Worm (Caenorhabditis elegans) whole organism, late embryonic: Measurements from ENCODE around the gene pes-1.

Experiments
- ama-1 ChIP-seq: fragments of 150-350 bp; optimal IDR thresholded peaks from 2 replicates; lab custom pipeline; 2014
- dve-1 ChIP-seq: sonication (generic microtip); optimal IDR thresholded peaks from 2 replicates; lab custom pipeline; 2017; ENCODE audit warnings: antibody characterized with exemption, mild to moderate bottlenecking, missing genetic modification characterization, missing compliant biosample characterization
- eyg-1 ChIP-seq: sonication (generic microtip); optimal IDR thresholded peaks from 2 replicates; lab custom pipeline; 2016; ENCODE audit warnings: missing genotype, missing genetic modification characterization, missing compliant biosample characterization
- gmeb-2 ChIP-seq: sonication (generic microtip); optimal IDR thresholded peaks from 2 replicates; lab custom pipeline; 2016; ENCODE audit warnings: missing genetic modification characterization, inconsistent platforms, missing compliant biosample characterization
- odd-2 ChIP-seq: sonication (generic microtip); optimal IDR thresholded peaks from 2 replicates; lab custom pipeline; 2017; ENCODE audit warnings: antibody characterized with exemption, mild to moderate bottlenecking, missing genetic modification characterization, missing compliant biosample characterization
- rnt-1 ChIP-seq: sonication (generic microtip); optimal IDR thresholded peaks from 2 replicates; lab custom pipeline; 2016; ENCODE audit warnings: missing genetic modification characterization, missing compliant biosample characterization
- sox-4 ChIP-seq: sonication (generic microtip); optimal IDR thresholded peaks from 2 replicates; lab custom pipeline; 2017; ENCODE audit warnings: mild to moderate bottlenecking, missing genetic modification characterization, inconsistent platforms, missing compliant biosample characterization

DNA sequence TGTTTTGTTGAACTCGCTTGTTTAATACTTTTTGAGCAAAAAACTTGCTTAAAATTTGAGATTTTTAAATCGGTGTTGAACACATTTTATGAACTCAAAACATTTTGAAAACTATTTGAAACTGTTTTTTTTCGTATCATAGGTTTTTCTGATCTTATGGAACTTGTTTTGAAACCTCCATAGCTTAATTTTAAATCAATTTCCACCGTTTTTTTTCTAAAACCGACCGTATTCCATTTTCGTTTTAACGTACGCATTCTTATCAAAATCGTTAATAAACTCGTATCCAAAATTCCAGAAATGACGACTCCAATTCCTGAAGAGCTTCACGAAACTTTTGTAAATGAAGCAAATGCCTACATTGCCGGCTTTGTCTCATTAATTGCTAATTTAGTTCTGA is 5.8 kb downstream of the pes-1 start, which contains the start of gene srm-2:
- TF ChIP-seq ama-1 (lab: Kevin White, UChicago) (no peak), rnt-1 (tag; lab: Kevin White, UChicago) (no peak), eyg-1 (tag; lab: Kevin White, UChicago) (no peak), dve-1 (tag; lab: Kevin White, UChicago) (no peak), sox-4 (tag; lab: Kevin White, UChicago) (no peak), gmeb-2 (tag; lab: Kevin White, UChicago) (no peak), odd-2 (tag; lab: Kevin White, UChicago) (no peak)
